Fruit fly (Drosophila melanogaster): Measurements from ENCODE around the gene CG10479.

CG10479 gene

dm6 chr3L:5947110-5947731 lies 28.6 kb downstream of the CG10479 start:
- no peak for TF ChIP-seq CG10631 (GFP tag; optimal IDR thresholded peaks at IDR 0.05)
- peak; percentile 59 for TF ChIP-seq fkh (GFP tag; optimal IDR thresholded peaks at IDR 0.05)
- TF ChIP-seq Met (GFP tag; optimal IDR thresholded peaks at IDR 0.05), result peak; percentile 9
- TF ChIP-seq CG34406 (GFP tag; optimal IDR thresholded peaks at IDR 0.05), result no peak
- TF ChIP-seq Eip78C (GFP tag), result peak; percentile 29

- TF ChIP-seq CG32006 (GFP tag; optimal IDR thresholded peaks at IDR 0.05) (peak; percentile 54), CG11294 (GFP tag; IDR thresholded peaks at IDR 0.05) (no peak), CG4318 (GFP tag; optimal IDR thresholded peaks at IDR 0.05) (no peak), fd59A (GFP tag; optimal IDR thresholded peaks at IDR 0.05) (no peak), CG3919 (GFP tag; optimal IDR thresholded peaks at IDR 0.05) (peak; percentile 43), CG31627 (GFP tag; optimal IDR thresholded peaks at IDR 0.05) (no peak), CG15336 (GFP tag; IDR thresholded peaks at IDR 0.05) (peak; percentile 74), CG16779 (tag; optimal IDR thresholded peaks at IDR 0.05) (no peak), eg (GFP tag; IDR thresholded peaks at IDR 0.05) (peak; percentile 56; the same call in 2 of the 3 replicates), CG6808 (GFP tag; optimal IDR thresholded peaks at IDR 0.05) (peak; percentile 55), CG9139 (GFP tag; optimal IDR thresholded peaks at IDR 0.05) (peak; percentile 9), Hr4 (GFP tag; optimal IDR thresholded peaks at IDR 0.05) (peak; percentile 9), CG6854 (GFP tag; optimal IDR thresholded peaks at IDR 0.05) (no peak), salr (GFP tag; optimal IDR thresholded peaks at IDR 0.05) (no peak), cyc (GFP tag; optimal IDR thresholded peaks at IDR 0.05) (peak; percentile 20), acj6 (GFP tag; optimal IDR thresholded peaks at IDR 0.05) (peak; percentile 25), Met (GFP tag; optimal IDR thresholded peaks at IDR 0.05) (peak; percentile 27), dsx (GFP tag; optimal IDR thresholded peaks at IDR 0.05; ENCODE audit: poor library complexity, severe bottlenecking) (peak; percentile 32), svp (GFP tag) (peak; percentile 71), Eip78C (GFP tag) (peak; percentile 75), CG1621 (tag; optimal IDR thresholded peaks at IDR 0.05) (no peak), Smox (GFP tag; optimal IDR thresholded peaks at IDR 0.05) (no peak), Hr39 (GFP tag; optimal IDR thresholded peaks at IDR 0.05) (no peak), Eip93F (GFP tag; optimal IDR thresholded peaks at IDR 0.05) (no peak), Blimp-1 (GFP tag; optimal IDR thresholded peaks at IDR 0.05) (no peak), CG8119 (GFP tag; IDR thresholded peaks at IDR 0.05) (peak; percentile 59; the same call in 2 of the 3 replicates), CG3032 (tag; optimal IDR thresholded peaks at IDR 0.05) (peak; percentile 57), OdsH (GFP tag; optimal IDR thresholded peaks at IDR 0.05) (peak; percentile 33), CG10669 (GFP tag; optimal IDR thresholded peaks at IDR 0.05) (peak; percentile 58), CG11902 (GFP tag; optimal IDR thresholded peaks at IDR 0.05) (no peak), CG10631 (GFP tag; optimal IDR thresholded peaks at IDR 0.05) (peak; percentile 26), CG11762 (GFP tag; optimal IDR thresholded peaks at IDR 0.05; ENCODE audit: insufficient read depth) (no peak), CG8632 (GFP tag; optimal IDR thresholded peaks at IDR 0.05) (peak; percentile 6), CG6792 (GFP tag; optimal IDR thresholded peaks at IDR 0.05) (no peak), lz (GFP tag; optimal IDR thresholded peaks at IDR 0.05) (no peak), ss (GFP tag; optimal IDR thresholded peaks at IDR 0.05) (no peak), CG8319 (GFP tag; optimal IDR thresholded peaks at IDR 0.05) (no peak), fkh (GFP tag; optimal IDR thresholded peaks at IDR 0.05) (no peak), Gug (GFP tag; IDR thresholded peaks at IDR 0.05) (peak; percentile 32; the same call in 1 of the 2 replicates), Eip75B (GFP tag; optimal IDR thresholded peaks at IDR 0.05) (no peak), Ets96B (tag; optimal IDR thresholded peaks at IDR 0.05) (peak; percentile 66), topi (GFP tag; optimal IDR thresholded peaks at IDR 0.05) (peak; percentile 28), CG6163 (GFP tag; IDR thresholded peaks at IDR 0.05) (peak; percentile 79; the same call in 2 of the 3 replicates), pdm3 (GFP tag; optimal IDR thresholded peaks at IDR 0.05) (no peak), Hr38 (GFP tag; optimal IDR thresholded peaks at IDR 0.05) (no peak), CG7368 (GFP tag; optimal IDR thresholded peaks at IDR 0.05) (no peak), achi (GFP tag; optimal IDR thresholded peaks at IDR 0.05) (peak; percentile 33), dac (GFP tag; optimal IDR thresholded peaks at IDR 0.05) (no peak)
These were observed 30.2 kb downstream of the CG10479 start for dm6 chr3L:5945571-5945970.
